Fruit fly (Drosophila melanogaster) whole organism, embryonic: ENCODE measurements around the gene HIPP1.

ENCODE experiments used
- Antp ChIP-seq: fragments of 200-800 bp; sonication (Bioruptor generic); optimal IDR thresholded peaks from 3 replicates; lab custom pipeline; 2016; ENCODE audit warnings: missing biosample characterization, missing genetic modification characterization
- B-H2 ChIP-seq: fragments of 200-800 bp; sonication (Bioruptor generic); optimal IDR thresholded peaks from 2 replicates; lab custom pipeline; 2018; ENCODE audit warnings: missing biosample characterization, mild to moderate bottlenecking, missing genetic modification characterization
- BEAF-32 ChIP-seq: fragments of 200-800 bp; sonication (Bioruptor generic); optimal IDR thresholded peaks from 3 replicates; lab custom pipeline; 2017; ENCODE audit warnings: missing biosample characterization, missing genetic modification characterization, mild to moderate bottlenecking, moderate library complexity, missing genetic modification reagents
- CG10209 ChIP-seq: fragments of 200-800 bp; sonication (Bioruptor generic); optimal IDR thresholded peaks from 3 replicates; lab custom pipeline; 2017; ENCODE audit warnings: missing biosample characterization, mild to moderate bottlenecking, missing genetic modification characterization, missing genetic modification reagents
- CG10565 ChIP-seq: fragments of 200-800 bp; sonication (Bioruptor generic); optimal IDR thresholded peaks from 3 replicates; lab custom pipeline; 2016; ENCODE audit warnings: missing biosample characterization, mild to moderate bottlenecking, missing genetic modification characterization
- CG10979 ChIP-seq: fragments of 200-800 bp; sonication (Bioruptor generic); optimal IDR thresholded peaks from 2 replicates; lab custom pipeline; 2018; ENCODE audit warnings: missing biosample characterization, mild to moderate bottlenecking, missing genetic modification characterization, moderate library complexity
- CG11085 ChIP-seq: fragments of 200-800 bp; sonication (Bioruptor generic); IDR thresholded peaks from 2 replicates; pipeline ENCODE4 v1.3.6; 2022; ENCODE audit warnings: missing biosample characterization, missing genetic modification characterization
- CG11696 ChIP-seq: fragments of 200-800 bp; sonication (Bioruptor generic); IDR thresholded peaks from 2 replicates; pipeline ENCODE4 v1.3.6; 2022; ENCODE audit warnings: missing biosample characterization, missing genetic modification characterization
- CG12104 ChIP-seq: fragments of 200-800 bp; sonication (Bioruptor generic); optimal IDR thresholded peaks from 3 replicates; lab custom pipeline; 2016; ENCODE audit warnings: missing biosample characterization, missing genetic modification characterization
- CG12659 ChIP-seq: fragments of 200-800 bp; sonication (Bioruptor generic); optimal IDR thresholded peaks from 3 replicates; lab custom pipeline; 2017; ENCODE audit warnings: mild to moderate bottlenecking, missing biosample characterization, missing genetic modification reagents, missing genetic modification characterization
- CG15011 ChIP-seq: fragments of 200-800 bp; sonication (Bioruptor generic); optimal IDR thresholded peaks from 3 replicates; lab custom pipeline; 2018; ENCODE audit warnings: missing biosample characterization, mild to moderate bottlenecking, missing genetic modification characterization
- CG16779 ChIP-seq: fragments of 200-800 bp; sonication (Bioruptor generic); IDR thresholded peaks from 2 replicates; pipeline ENCODE4 v1.3.6; 2022; ENCODE audit warnings: missing biosample characterization, missing genetic modification characterization
- CG1792 ChIP-seq: fragments of 200-800 bp; sonication (Bioruptor generic); optimal IDR thresholded peaks from 2 replicates; lab custom pipeline; 2016; ENCODE audit warnings: missing biosample characterization, missing genetic modification characterization
- CG2116 ChIP-seq: fragments of 200-800 bp; sonication (Bioruptor generic); optimal IDR thresholded peaks from 3 replicates; lab custom pipeline; 2018; ENCODE audit warnings: missing biosample characterization, mild to moderate bottlenecking, missing genetic modification characterization
- CG4328 ChIP-seq: fragments of 200-800 bp; sonication (Bioruptor generic); optimal IDR thresholded peaks from 3 replicates; lab custom pipeline; 2017; ENCODE audit warnings: missing biosample characterization, missing genetic modification reagents, missing genetic modification characterization
- CG4820 ChIP-seq: fragments of 200-800 bp; sonication (Bioruptor generic); optimal IDR thresholded peaks from 3 replicates; lab custom pipeline; 2016; ENCODE audit warnings: missing biosample characterization, missing genetic modification characterization
- CG6175 ChIP-seq: fragments of 200-800 bp; sonication (Bioruptor generic); IDR thresholded peaks from 3 replicates; pipeline ENCODE4 v1.3.6; 2022; ENCODE audit warnings: missing biosample characterization, missing genetic modification characterization
- CG7745 ChIP-seq: fragments of 200-800 bp; sonication (Bioruptor generic); optimal IDR thresholded peaks from 2 replicates; lab custom pipeline; 2018; ENCODE audit warnings: missing biosample characterization, mild to moderate bottlenecking, missing genetic modification characterization, moderate library complexity
- CG7928 ChIP-seq: fragments of 200-800 bp; sonication (Bioruptor generic); optimal IDR thresholded peaks from 2 replicates; lab custom pipeline; 2017; ENCODE audit warnings: missing biosample characterization, mild to moderate bottlenecking, missing genetic modification characterization
- CG7987 ChIP-seq: fragments of 200-800 bp; sonication (Bioruptor generic); optimal IDR thresholded peaks from 2 replicates; lab custom pipeline; 2018; ENCODE audit warnings: missing biosample characterization, mild to moderate bottlenecking, missing genetic modification characterization, moderate library complexity
- CG8290 ChIP-seq, 3 experiments: fragments of 200-800 bp; sonication (Bioruptor generic); optimal IDR thresholded peaks; 2 replicates each; lab custom pipeline; 2016 to 2019; ENCODE audit warnings: missing biosample characterization in 3 of 3, missing genetic modification characterization in 3 of 3, mild to moderate bottlenecking in 2 of 3, moderate library complexity in 1 of 3
- CG9215 ChIP-seq: fragments of 200-800 bp; sonication (Bioruptor generic); IDR thresholded peaks from 2 replicates; pipeline ENCODE4 v1.3.6; 2022; ENCODE audit warnings: missing biosample characterization, missing genetic modification characterization
- Dfd ChIP-seq, 2 experiments: fragments of >200 bp; optimal IDR thresholded peaks; 2 replicates each; lab custom pipeline; 2017; ENCODE audit warnings: missing biosample characterization in 2 of 2, missing genetic modification characterization in 2 of 2
- Dll ChIP-seq: fragments of 200-800 bp; sonication (Bioruptor generic); IDR thresholded peaks from 4 replicates; pipeline ENCODE4 v1.3.6; 2022; ENCODE audit warnings: missing biosample characterization, missing genetic modification characterization; ENCODE audit not compliant: partially characterized antibody
- Hmr ChIP-seq: fragments of 200-800 bp; sonication (Bioruptor generic); optimal IDR thresholded peaks from 3 replicates; lab custom pipeline; 2017; ENCODE audit warnings: mild to moderate bottlenecking, missing biosample characterization, missing genetic modification reagents, missing genetic modification characterization
- MESR4 ChIP-seq: fragments of 200-800 bp; sonication (Bioruptor generic); optimal IDR thresholded peaks from 2 replicates; lab custom pipeline; 2018; ENCODE audit warnings: missing biosample characterization, mild to moderate bottlenecking, missing genetic modification characterization, moderate library complexity
- Myb ChIP-seq: fragments of 200-800 bp; sonication (Bioruptor generic); optimal IDR thresholded peaks from 2 replicates; lab custom pipeline; 2016; ENCODE audit warnings: missing biosample characterization, missing genetic modification characterization
- Nf-YC ChIP-seq: fragments of 200-800 bp; optimal IDR thresholded peaks from 3 replicates; lab custom pipeline; 2019; ENCODE audit warnings: missing biosample characterization, mild to moderate bottlenecking, missing genetic modification characterization, moderate library complexity
- Sry-δ ChIP-seq: fragments of 200-800 bp; sonication (Bioruptor generic); optimal IDR thresholded peaks from 2 replicates; lab custom pipeline; 2016; ENCODE audit warnings: missing biosample characterization, missing genetic modification characterization
- Xbp1 ChIP-seq: fragments of 200-800 bp; sonication (Bioruptor generic); optimal IDR thresholded peaks from 3 replicates; lab custom pipeline; 2016; ENCODE audit warnings: missing biosample characterization, mild to moderate bottlenecking, missing genetic modification characterization
- YL-1 ChIP-seq: fragments of 200-800 bp; sonication (Bioruptor generic); optimal IDR thresholded peaks from 3 replicates; lab custom pipeline; 2017; ENCODE audit warnings: missing biosample characterization, mild to moderate bottlenecking, missing genetic modification characterization
- cad ChIP-seq: fragments of >200 bp; optimal IDR thresholded peaks from 2 replicates; lab custom pipeline; 2017; ENCODE audit warnings: missing biosample characterization, missing genetic modification characterization
- chm ChIP-seq: fragments of 200-800 bp; sonication (Bioruptor generic); IDR thresholded peaks from 2 replicates; pipeline ENCODE4 v1.3.6; 2022; ENCODE audit warnings: missing biosample characterization, missing genetic modification characterization
- crp ChIP-seq, 2 experiments: fragments of 200-800 bp; sonication (Bioruptor generic); optimal IDR thresholded peaks; 2 replicates in 1 of 2; 3 replicates in 1 of 2; lab custom pipeline; 2017; ENCODE audit warnings: missing biosample characterization in 2 of 2, missing genetic modification characterization in 2 of 2, mild to moderate bottlenecking in 1 of 2, moderate library complexity in 1 of 2
- dysf ChIP-seq: fragments of 200-800 bp; sonication (Bioruptor generic); IDR thresholded peaks from 3 replicates; pipeline ENCODE4 v1.3.6; 2022; ENCODE audit warnings: missing biosample characterization, missing genetic modification characterization
- ftz-f1 ChIP-seq: fragments of 200-800 bp; sonication (Bioruptor generic); optimal IDR thresholded peaks from 2 replicates; lab custom pipeline; 2016; ENCODE audit warnings: missing biosample characterization, missing genetic modification characterization
- gsb ChIP-seq: fragments of 200-800 bp; sonication (Bioruptor generic); IDR thresholded peaks from 2 replicates; pipeline ENCODE4 v1.3.6; 2022; ENCODE audit warnings: missing biosample characterization, missing genetic modification characterization
- lilli ChIP-seq: fragments of 200-800 bp; sonication (Bioruptor generic); optimal IDR thresholded peaks from 3 replicates; lab custom pipeline; 2016; ENCODE audit warnings: missing biosample characterization, missing genetic modification characterization
- nerfin-2 ChIP-seq: fragments of 200-800 bp; sonication (Bioruptor generic); IDR thresholded peaks from 2 replicates; pipeline ENCODE4 v1.3.6; 2022; ENCODE audit warnings: missing biosample characterization, missing genetic modification characterization; ENCODE audit not compliant: partially characterized antibody
- nom ChIP-seq: fragments of 200-800 bp; sonication (Bioruptor generic); optimal IDR thresholded peaks from 2 replicates; lab custom pipeline; 2017; ENCODE audit warnings: missing biosample characterization, missing genetic modification characterization, mild to moderate bottlenecking, moderate library complexity, missing genetic modification reagents
- p53 ChIP-seq: fragments of 200-800 bp; sonication (Bioruptor generic); optimal IDR thresholded peaks from 2 replicates; lab custom pipeline; 2016; ENCODE audit warnings: missing biosample characterization, missing genetic modification characterization
- pita ChIP-seq: fragments of 200-800 bp; sonication (Bioruptor generic); optimal IDR thresholded peaks from 2 replicates; lab custom pipeline; 2017; ENCODE audit warnings: missing biosample characterization, mild to moderate bottlenecking, missing genetic modification characterization
- pnt ChIP-seq: fragments of 200-800 bp; sonication (Bioruptor generic); optimal IDR thresholded peaks from 3 replicates; lab custom pipeline; 2016; ENCODE audit warnings: missing biosample characterization, missing genetic modification characterization
- psq ChIP-seq: fragments of 200-800 bp; sonication (Bioruptor generic); optimal IDR thresholded peaks from 2 replicates; lab custom pipeline; 2017; ENCODE audit warnings: missing biosample characterization, missing genetic modification characterization
- stwl ChIP-seq: fragments of 200-800 bp; sonication (Bioruptor generic); optimal IDR thresholded peaks from 3 replicates; lab custom pipeline; 2018; ENCODE audit warnings: missing biosample characterization, mild to moderate bottlenecking, missing genetic modification characterization, moderate library complexity

Gene HIPP1

DNA sequence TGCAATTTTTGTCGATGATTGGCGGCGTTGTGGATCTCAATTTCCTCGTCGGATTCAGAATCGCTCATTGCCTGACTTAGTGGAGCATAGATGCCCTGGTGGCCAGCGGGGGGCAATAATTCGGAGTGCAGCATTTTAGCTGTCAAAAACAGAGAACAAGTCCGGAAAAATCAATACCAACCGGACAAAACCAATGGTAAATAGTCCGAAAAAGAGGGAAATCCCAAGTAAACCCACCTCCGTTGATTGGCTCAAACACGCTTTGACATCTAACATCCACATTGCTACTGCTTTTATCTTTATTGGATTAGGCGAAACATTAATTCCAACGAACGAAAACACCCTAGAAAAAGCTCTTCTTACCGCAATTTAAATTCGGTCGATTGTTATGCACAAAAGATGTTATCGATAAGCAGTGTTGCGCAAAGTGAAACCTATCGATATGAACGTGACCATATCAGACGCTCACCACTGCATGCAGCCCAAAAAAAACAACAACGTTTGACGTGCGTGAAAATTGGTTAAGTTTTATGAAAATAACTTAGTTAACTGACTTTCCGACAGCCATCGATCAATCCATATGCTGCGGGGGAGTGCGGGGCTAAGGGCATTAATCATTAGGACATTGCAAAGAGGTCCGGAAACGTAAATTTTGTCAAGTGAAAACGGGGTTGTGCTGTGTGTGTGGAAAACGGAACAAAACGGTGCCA is 6.4 kb downstream of the HIPP1 start, which contains the start of the genes CG3618 and Pka-R1 (continued):
- TF ChIP-seq Xbp1 (peak; percentile 12), Sry-δ (GFP tag; lab: Kevin White, UChicago) (peak; percentile 93), p53 (GFP tag; lab: Kevin White, UChicago) (peak; percentile 0), Nf-YC (tag; lab: Kevin White, UChicago) (no peak), CG7987 (GFP tag; lab: Kevin White, UChicago) (peak; percentile 28), CG2116 (peak; percentile 94), stwl (tag; lab: Kevin White, UChicago) (peak; percentile 84), MESR4 (peak; percentile 83), lilli (peak; percentile 7), CG12659 (GFP tag; lab: Kevin White, UChicago) (peak; percentile 62), YL-1 (GFP tag; lab: Kevin White, UChicago) (peak; percentile 83)
- TF ChIP-seq, all 482 proteins: peak for 43

- TF ChIP-seq Dll, result no peak
- no peak for TF ChIP-seq CG11085 (GFP tag; lab: Robert Waterston, UW)
These were observed 8.5 kb downstream of the HIPP1 start, which contains the start of gene Mst77F for dm6 chr3L:20817927-20818326. Gene Mst77F (minus strand): TSS chr3L:20818027.

DNA sequence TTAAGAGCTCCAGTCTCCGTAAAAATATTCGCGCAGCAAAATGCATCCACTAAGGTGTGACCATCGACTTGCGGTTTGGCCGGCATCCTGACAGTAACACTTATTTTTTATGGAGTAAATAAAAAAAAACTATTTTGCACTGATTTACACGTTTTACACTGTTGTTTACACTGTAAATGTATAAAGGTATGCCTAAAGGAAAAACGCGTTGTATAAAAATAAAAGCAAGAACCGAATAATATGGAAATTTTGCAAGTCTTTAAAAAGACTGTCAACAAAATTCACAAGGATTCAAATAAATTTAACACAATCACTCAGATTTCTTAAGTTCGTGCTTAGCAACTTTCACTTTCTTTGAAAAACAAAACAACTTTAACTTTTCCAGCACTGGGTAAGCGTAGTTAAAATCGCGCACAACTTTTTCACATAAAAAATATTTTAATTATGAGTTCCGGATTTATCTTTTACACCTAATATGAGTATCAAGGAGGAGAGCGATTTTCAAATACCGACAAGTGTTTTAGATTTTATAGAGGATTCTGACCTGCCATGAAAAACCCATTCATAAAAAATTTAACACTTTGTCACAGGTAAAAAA is 13.8 kb downstream of the HIPP1 start:
- TF ChIP-seq Antp (GFP tag; lab: Kevin White, UChicago) (no peak), CG1792 (GFP tag; lab: Kevin White, UChicago) (no peak), CG11696 (GFP tag; lab: Robert Waterston, UW) (no peak), CG10565 (GFP tag; lab: Kevin White, UChicago) (peak; percentile 9), nom (no peak), crp (GFP tag; optimal IDR thresholded peaks at IDR 0.05; lab: Kevin White, UChicago) (peak in 1 of 2 experiments; percentile 9), gsb (GFP tag; lab: Robert Waterston, UW) (no peak), CG7928 (GFP tag; lab: Kevin White, UChicago) (no peak), chm (GFP tag; lab: Robert Waterston, UW) (no peak), CG4820 (no peak), Hmr (GFP tag; lab: Kevin White, UChicago) (no peak), CG16779 (GFP tag; lab: Robert Waterston, UW) (no peak), CG6175 (GFP tag; lab: Robert Waterston, UW) (no peak), BEAF-32 (GFP tag; lab: Kevin White, UChicago) (no peak), pita (GFP tag; lab: Kevin White, UChicago) (no peak), CG9215 (GFP tag; lab: Robert Waterston, UW) (no peak), Dfd (GFP tag; optimal IDR thresholded peaks at IDR 0.05; lab: Kevin White, UChicago) (peak; percentile 86 to 96), CG4328 (no peak), cad (GFP tag; lab: Kevin White, UChicago) (peak; percentile 36), CG10209 (no peak), p53 (GFP tag; lab: Kevin White, UChicago) (no peak), B-H2 (GFP tag; lab: Kevin White, UChicago) (no peak), pnt (no peak), CG12104 (peak; percentile 17), nerfin-2 (GFP tag; lab: Robert Waterston, UW) (no peak), CG8290 (GFP tag; optimal IDR thresholded peaks at IDR 0.05; lab: Kevin White, UChicago) (no peak), CG8290 (tag; optimal IDR thresholded peaks at IDR 0.05; lab: Kevin White, UChicago) (no peak), CG7745 (tag; lab: Kevin White, UChicago) (no peak), dysf (GFP tag; lab: Robert Waterston, UW) (no peak), psq (GFP tag; lab: Kevin White, UChicago) (no peak), CG15011 (GFP tag; lab: Kevin White, UChicago) (peak; percentile 43), Myb (GFP tag; lab: Kevin White, UChicago) (no peak), CG10979 (tag; lab: Kevin White, UChicago) (no peak), ftz-f1 (GFP tag; lab: Kevin White, UChicago) (no peak), lilli (no peak)
